Fruit fly (Drosophila melanogaster) whole organism, embryonic: ENCODE data around the gene CG7924.

ENCODE experiments used
- Antp ChIP-seq: fragments of 200-800 bp; sonication (Bioruptor generic); optimal IDR thresholded peaks from 3 replicates; lab custom pipeline; 2016; ENCODE audit warnings: missing biosample characterization, missing genetic modification characterization
- Asciz ChIP-seq: fragments of 200-800 bp; sonication (Bioruptor generic); optimal IDR thresholded peaks from 2 replicates; lab custom pipeline; 2017; ENCODE audit warnings: missing biosample characterization, mild to moderate bottlenecking, missing genetic modification characterization, missing genetic modification reagents
- Awh ChIP-seq: fragments of 200-800 bp; sonication (Bioruptor generic); IDR thresholded peaks from 2 replicates; pipeline ENCODE4, ENCODE4 v1.3.6; 2022; ENCODE audit warnings: missing biosample characterization, missing genetic modification characterization
- Blimp-1 ChIP-seq: fragments of 200-800 bp; sonication (Bioruptor generic); optimal IDR thresholded peaks from 3 replicates; lab custom pipeline; 2018; ENCODE audit warnings: missing biosample characterization, missing genetic modification characterization, mild to moderate bottlenecking, moderate library complexity, missing genetic modification reagents
- CG10267 ChIP-seq: fragments of 200-800 bp; sonication (Bioruptor generic); optimal IDR thresholded peaks from 2 replicates; lab custom pipeline; 2018; ENCODE audit warnings: missing biosample characterization, mild to moderate bottlenecking, missing genetic modification characterization, moderate library complexity
- CG10366 ChIP-seq: fragments of 200-800 bp; sonication (Bioruptor generic); IDR thresholded peaks from 2 replicates; pipeline ENCODE4 v1.3.6; 2022; ENCODE audit warnings: missing biosample characterization, missing genetic modification characterization
- CG10565 ChIP-seq: fragments of 200-800 bp; sonication (Bioruptor generic); optimal IDR thresholded peaks from 3 replicates; lab custom pipeline; 2016; ENCODE audit warnings: missing biosample characterization, mild to moderate bottlenecking, missing genetic modification characterization
- CG18262 ChIP-seq: fragments of 200-800 bp; optimal IDR thresholded peaks from 3 replicates; lab custom pipeline; 2019; ENCODE audit warnings: missing biosample characterization, mild to moderate bottlenecking, missing genetic modification characterization, moderate library complexity
- CG31441 ChIP-seq: fragments of 200-800 bp; sonication (Bioruptor generic); IDR thresholded peaks from 2 replicates; pipeline ENCODE4 v1.3.6; 2022; ENCODE audit warnings: missing biosample characterization, missing genetic modification characterization
- CG34224 ChIP-seq: fragments of 200-800 bp; sonication (Bioruptor generic); IDR thresholded peaks from 3 replicates; pipeline ENCODE4 v1.3.6; 2022; ENCODE audit warnings: missing biosample characterization, missing genetic modification characterization; ENCODE audit not compliant: partially characterized antibody
- CG42726 ChIP-seq: fragments of 200-800 bp; sonication (Bioruptor generic); IDR thresholded peaks from 2 replicates; pipeline ENCODE4 v1.3.6; 2022; ENCODE audit warnings: missing biosample characterization, missing genetic modification characterization; ENCODE audit not compliant: partially characterized antibody
- CG5180 ChIP-seq: fragments of 200-800 bp; sonication (Bioruptor generic); optimal IDR thresholded peaks from 3 replicates; lab custom pipeline; 2017; ENCODE audit warnings: missing biosample characterization, missing genetic modification characterization, mild to moderate bottlenecking, moderate library complexity, missing genetic modification reagents
- CG5245 ChIP-seq: fragments of 200-800 bp; sonication (Bioruptor generic); optimal IDR thresholded peaks from 3 replicates; lab custom pipeline; 2016; ENCODE audit warnings: missing biosample characterization, missing genetic modification characterization
- CG7928 ChIP-seq: fragments of 200-800 bp; sonication (Bioruptor generic); optimal IDR thresholded peaks from 2 replicates; lab custom pipeline; 2017; ENCODE audit warnings: missing biosample characterization, mild to moderate bottlenecking, missing genetic modification characterization
- CG8478 ChIP-seq: fragments of >200 bp; optimal IDR thresholded peaks from 2 replicates; lab custom pipeline; 2018
- Doc3 ChIP-seq: fragments of 200-800 bp; sonication (Bioruptor generic); IDR thresholded peaks from 3 replicates; pipeline ENCODE4 v1.3.6; 2022; ENCODE audit warnings: missing biosample characterization, missing genetic modification characterization; ENCODE audit not compliant: partially characterized antibody
- Dp ChIP-seq: fragments of 200-800 bp; sonication (Bioruptor generic); optimal IDR thresholded peaks from 2 replicates; lab custom pipeline; 2018; ENCODE audit warnings: missing biosample characterization, mild to moderate bottlenecking, missing genetic modification characterization, moderate library complexity
- ERR ChIP-seq: fragments of 200-800 bp; sonication (Bioruptor generic); optimal IDR thresholded peaks from 2 replicates; lab custom pipeline; 2016; ENCODE audit warnings: missing biosample characterization, missing genetic modification characterization
- Fer3 ChIP-seq: fragments of 200-800 bp; sonication (Bioruptor generic); optimal IDR thresholded peaks from 2 replicates; lab custom pipeline; 2018; ENCODE audit warnings: missing biosample characterization, mild to moderate bottlenecking, missing genetic modification characterization, moderate library complexity
- Hsf ChIP-seq: fragments of 200-800 bp; sonication (Bioruptor generic); optimal IDR thresholded peaks from 3 replicates; lab custom pipeline; 2016; ENCODE audit warnings: missing biosample characterization, missing genetic modification characterization
- Meics ChIP-seq: fragments of 200-800 bp; sonication (Bioruptor generic); optimal IDR thresholded peaks from 2 replicates; lab custom pipeline; 2017; ENCODE audit warnings: missing biosample characterization, mild to moderate bottlenecking, missing genetic modification characterization
- Rfx ChIP-seq: fragments of 200-800 bp; sonication (Bioruptor generic); IDR thresholded peaks from 2 replicates; pipeline ENCODE4 v1.3.6; 2022; ENCODE audit warnings: missing biosample characterization, missing genetic modification characterization
- Sry-β ChIP-seq: fragments of 200-800 bp; sonication (Bioruptor generic); optimal IDR thresholded peaks from 2 replicates; lab custom pipeline; 2018; ENCODE audit warnings: missing biosample characterization, mild to moderate bottlenecking, missing genetic modification characterization, moderate library complexity
- Trl ChIP-seq, 3 experiments: fragments of >200 bp in 2 of 3; fragments of 200-800 bp in 1 of 3; sonication (Bioruptor generic) in 1 of 3; optimal IDR thresholded peaks; 2 replicates in 1 of 3; 3 replicates in 2 of 3; lab custom pipeline; 2016 to 2017; ENCODE audit warnings: missing biosample characterization in 1 of 3, missing genetic modification characterization in 1 of 3
- Xrp1 ChIP-seq: fragments of 200-800 bp; sonication (Bioruptor generic); IDR thresholded peaks from 2 replicates; pipeline ENCODE4 v1.3.6; 2022; ENCODE audit warnings: missing biosample characterization, missing genetic modification characterization
- ab ChIP-seq: fragments of 200-800 bp; sonication (Bioruptor generic); optimal IDR thresholded peaks from 2 replicates; lab custom pipeline; 2016; ENCODE audit warnings: missing biosample characterization, missing genetic modification characterization
- caup ChIP-seq: fragments of 200-800 bp; sonication (Bioruptor generic); optimal IDR thresholded peaks from 3 replicates; lab custom pipeline; 2017; ENCODE audit warnings: missing biosample characterization, mild to moderate bottlenecking, missing genetic modification characterization, moderate library complexity; ENCODE audit not compliant: severe bottlenecking
- chinmo ChIP-seq: fragments of 200-800 bp; sonication (Bioruptor generic); IDR thresholded peaks from 4 replicates; pipeline ENCODE4 v1.3.6; 2022; ENCODE audit warnings: missing biosample characterization, missing genetic modification characterization; ENCODE audit not compliant: partially characterized antibody
- da ChIP-seq: fragments of 200-800 bp; sonication (Bioruptor generic); optimal IDR thresholded peaks from 2 replicates; lab custom pipeline; 2016; ENCODE audit warnings: missing biosample characterization, missing genetic modification characterization
- ftz-f1 ChIP-seq: fragments of 200-800 bp; sonication (Bioruptor generic); optimal IDR thresholded peaks from 2 replicates; lab custom pipeline; 2016; ENCODE audit warnings: missing biosample characterization, missing genetic modification characterization
- gcm2 ChIP-seq: fragments of 200-800 bp; sonication (Bioruptor generic); optimal IDR thresholded peaks from 2 replicates; lab custom pipeline; 2016; ENCODE audit warnings: missing biosample characterization, missing genetic modification characterization
- gsb-n ChIP-seq: fragments of 200-800 bp; sonication (Bioruptor generic); optimal IDR thresholded peaks from 3 replicates; lab custom pipeline; 2018; ENCODE audit warnings: missing biosample characterization, mild to moderate bottlenecking, missing genetic modification characterization
- ind ChIP-seq: fragments of 200-800 bp; sonication (Bioruptor generic); optimal IDR thresholded peaks from 3 replicates; lab custom pipeline; 2016; ENCODE audit warnings: missing biosample characterization, missing genetic modification characterization
- inv ChIP-seq: fragments of 200-800 bp; sonication (Bioruptor generic); IDR thresholded peaks from 2 replicates; pipeline ENCODE4 v1.3.6; 2022; ENCODE audit warnings: missing biosample characterization, missing genetic modification characterization; ENCODE audit not compliant: partially characterized antibody
- kni ChIP-seq: fragments of 200-800 bp; sonication (Bioruptor generic); optimal IDR thresholded peaks from 3 replicates; lab custom pipeline; 2017; ENCODE audit warnings: mild to moderate bottlenecking, missing biosample characterization, missing genetic modification reagents, missing genetic modification characterization
- lmd ChIP-seq: fragments of 200-800 bp; sonication (Bioruptor generic); IDR thresholded peaks from 2 replicates; pipeline ENCODE4 v1.3.6; 2022; ENCODE audit warnings: missing biosample characterization, missing genetic modification characterization
- p53 ChIP-seq: fragments of 200-800 bp; sonication (Bioruptor generic); optimal IDR thresholded peaks from 2 replicates; lab custom pipeline; 2016; ENCODE audit warnings: missing biosample characterization, missing genetic modification characterization
- row ChIP-seq: fragments of 200-800 bp; sonication (Bioruptor generic); IDR thresholded peaks from 3 replicates; pipeline ENCODE4 v1.3.6; 2022; ENCODE audit warnings: missing biosample characterization, missing genetic modification characterization
- salm ChIP-seq: fragments of 200-800 bp; sonication (Bioruptor generic); optimal IDR thresholded peaks from 2 replicates; lab custom pipeline; 2018; ENCODE audit warnings: missing biosample characterization, mild to moderate bottlenecking, missing genetic modification characterization
- sens ChIP-seq: fragments of 200-800 bp; sonication (Bioruptor generic); peaks from one replicate; lab custom pipeline; 2016; ENCODE audit warnings: missing biosample characterization, missing genetic modification characterization
- seq ChIP-seq: fragments of 200-800 bp; sonication (Bioruptor generic); IDR thresholded peaks from 2 replicates; pipeline ENCODE4 v1.3.6; 2022; ENCODE audit warnings: missing biosample characterization, missing genetic modification characterization
- slou ChIP-seq: fragments of 200-800 bp; sonication (Bioruptor generic); optimal IDR thresholded peaks from 3 replicates; lab custom pipeline; 2016; ENCODE audit warnings: missing biosample characterization, missing genetic modification characterization
- so ChIP-seq: fragments of 200-800 bp; sonication (Bioruptor generic); IDR thresholded peaks from 3 replicates; pipeline ENCODE4 v1.3.6; 2022; ENCODE audit warnings: missing biosample characterization, missing genetic modification characterization
- sug ChIP-seq: fragments of 200-800 bp; optimal IDR thresholded peaks from 2 replicates; lab custom pipeline; 2019; ENCODE audit warnings: missing biosample characterization, mild to moderate bottlenecking, missing genetic modification characterization, moderate library complexity
- tgo ChIP-seq: fragments of 200-800 bp; sonication (Bioruptor generic); IDR thresholded peaks from 3 replicates; pipeline ENCODE4 v1.3.6; 2022; ENCODE audit warnings: missing biosample characterization, missing genetic modification characterization
- tll ChIP-seq, 2 experiments: fragments of 200-800 bp in 1 of 2; fragments of >200 bp in 1 of 2; sonication (Bioruptor generic) in 1 of 2; optimal IDR thresholded peaks; 2 replicates each; lab custom pipeline; 2017 to 2019; ENCODE audit warnings: missing biosample characterization in 2 of 2, missing genetic modification characterization in 2 of 2, mild to moderate bottlenecking in 1 of 2, moderate library complexity in 1 of 2
- trem ChIP-seq: fragments of 200-800 bp; optimal IDR thresholded peaks from 3 replicates; lab custom pipeline; 2019; ENCODE audit warnings: missing biosample characterization, mild to moderate bottlenecking, missing genetic modification characterization, moderate library complexity

CG7924 gene

dm6 chr3L:14274088-14275058 is 41.1 kb downstream of the CG7924 start, which contains the start of gene fz (continued):
- TF ChIP-seq CG5245 (GFP tag; lab: Kevin White, UChicago) (no peak), CG10267 (tag; lab: Kevin White, UChicago) (peak; percentile 9), Fer3 (tag; lab: Kevin White, UChicago) (peak; percentile 38), lmd (GFP tag; lab: Robert Waterston, UW) (no peak), gsb-n (no peak), CG7928 (GFP tag; lab: Kevin White, UChicago) (no peak), ERR (GFP tag; lab: Kevin White, UChicago) (peak; percentile 25), row (GFP tag; lab: Robert Waterston, UW) (peak; percentile 12; the same call in 1 of the 3 replicates), Sry-β (GFP tag; lab: Kevin White, UChicago) (peak; percentile 13), Dp (GFP tag; lab: Kevin White, UChicago) (no peak), tll (GFP tag; optimal IDR thresholded peaks at IDR 0.05; lab: Kevin White, UChicago) (peak in 1 of 2 experiments; percentile 32), chinmo (GFP tag; lab: Robert Waterston, UW) (peak; percentile 85; the same call in 2 of the 4 replicates), Asciz (GFP tag; lab: Kevin White, UChicago) (peak; percentile 56), tgo (0 out of 3 replicates have a peak, but pooled peaks have one; percentile 18), Antp (GFP tag; lab: Kevin White, UChicago) (no peak), CG10366 (GFP tag; lab: Robert Waterston, UW) (no peak), inv (GFP tag; lab: Robert Waterston, UW) (peak; percentile 33; the same call in 1 of the 2 replicates), Meics (GFP tag; lab: Kevin White, UChicago) (no peak), CG10565 (no peak), da (GFP tag; lab: Kevin White, UChicago) (no peak), gcm2 (GFP tag; lab: Kevin White, UChicago) (no peak), Awh (peak; percentile 37; the same call in 1 of the 2 replicates), CG5180 (GFP tag; lab: Kevin White, UChicago) (no peak), sens (GFP tag; lab: Kevin White, UChicago) (peak; percentile 77), salm (peak; percentile 29), Xrp1 (GFP tag; lab: Robert Waterston, UW) (peak; percentile 13; the same call in 1 of the 2 replicates), ab (GFP tag; lab: Kevin White, UChicago) (no peak), sug (tag; lab: Kevin White, UChicago) (no peak), seq (GFP tag; lab: Robert Waterston, UW) (peak; percentile 53; the same call in 1 of the 2 replicates), slou (GFP tag; lab: Kevin White, UChicago) (no peak), CG42726 (GFP tag; lab: Robert Waterston, UW) (peak; percentile 74), Doc3 (GFP tag; lab: Robert Waterston, UW) (peak; percentile 56; the same call in 2 of the 3 replicates), CG8478 (lab: Kevin White, UChicago) (peak; percentile 82), Trl (optimal IDR thresholded peaks at IDR 0.05; lab: Kevin White, UChicago) (peak; percentile 97 to 100), Trl (GFP tag; optimal IDR thresholded peaks at IDR 0.05; lab: Kevin White, UChicago) (peak; percentile 47), p53 (GFP tag; lab: Kevin White, UChicago) (no peak), Rfx (peak; percentile 53; the same call in 1 of the 2 replicates), so (peak; percentile 70; the same call in 2 of the 3 replicates), trem (peak; percentile 4), Hsf (GFP tag; lab: Kevin White, UChicago) (no peak), Blimp-1 (GFP tag; lab: Kevin White, UChicago) (peak; percentile 17), ind (GFP tag; lab: Kevin White, UChicago) (no peak), kni (peak; percentile 15), ftz-f1 (peak; percentile 98), CG31441 (GFP tag; lab: Robert Waterston, UW) (0 out of 2 replicates have a peak, but pooled peaks have one; percentile 32), caup (GFP tag; lab: Kevin White, UChicago) (no peak), CG18262 (tag; lab: Kevin White, UChicago) (peak; percentile 32), CG34224 (GFP tag; lab: Robert Waterston, UW) (peak; percentile 81)
